Fruit fly (Drosophila melanogaster) whole organism, embryonic: ENCODE results near the gene Miga.

Experiments used
- Asciz ChIP-seq: fragments of 200-800 bp; sonication (Bioruptor generic); optimal IDR thresholded peaks from 2 replicates; lab custom pipeline; 2017; ENCODE audit warnings: missing biosample characterization, mild to moderate bottlenecking, missing genetic modification characterization, missing genetic modification reagents
- CG10321 ChIP-seq: fragments of 200-800 bp; sonication (Bioruptor generic); IDR thresholded peaks from 2 replicates; pipeline ENCODE4 v1.3.6; 2022; ENCODE audit warnings: missing biosample characterization, missing genetic modification characterization
- CG10654 ChIP-seq: fragments of 200-800 bp; sonication (Bioruptor generic); optimal IDR thresholded peaks from 2 replicates; lab custom pipeline; 2016; ENCODE audit warnings: missing biosample characterization, missing genetic modification characterization
- CG12659 ChIP-seq: fragments of 200-800 bp; sonication (Bioruptor generic); optimal IDR thresholded peaks from 3 replicates; lab custom pipeline; 2017; ENCODE audit warnings: mild to moderate bottlenecking, missing biosample characterization, missing genetic modification reagents, missing genetic modification characterization
- CG14965 ChIP-seq: fragments of 200-800 bp; sonication (Bioruptor generic); optimal IDR thresholded peaks from 2 replicates; lab custom pipeline; 2016; ENCODE audit warnings: missing biosample characterization, missing genetic modification characterization, borderline replicate concordance
- CG15269 ChIP-seq: fragments of 200-800 bp; sonication (Bioruptor generic); optimal IDR thresholded peaks from 2 replicates; lab custom pipeline; 2018; ENCODE audit warnings: missing biosample characterization, mild to moderate bottlenecking, missing genetic modification characterization, moderate library complexity
- CG15696 ChIP-seq: fragments of 200-800 bp; sonication (Bioruptor generic); optimal IDR thresholded peaks from 2 replicates; lab custom pipeline; 2019; ENCODE audit warnings: missing biosample characterization, mild to moderate bottlenecking, missing genetic modification characterization, moderate library complexity
- CG2875 ChIP-seq: fragments of 200-800 bp; sonication (Bioruptor generic); optimal IDR thresholded peaks from 2 replicates; lab custom pipeline; 2017; ENCODE audit warnings: missing biosample characterization, mild to moderate bottlenecking, missing genetic modification characterization, missing genetic modification reagents
- CG4282 ChIP-seq: fragments of 200-800 bp; sonication (Bioruptor generic); optimal IDR thresholded peaks from 2 replicates; lab custom pipeline; 2016; ENCODE audit warnings: missing biosample characterization, missing genetic modification characterization
- CG4328 ChIP-seq: fragments of 200-800 bp; sonication (Bioruptor generic); optimal IDR thresholded peaks from 3 replicates; lab custom pipeline; 2017; ENCODE audit warnings: missing biosample characterization, missing genetic modification reagents, missing genetic modification characterization
- CG4404 ChIP-seq: fragments of 200-800 bp; sonication (Bioruptor generic); IDR thresholded peaks from 2 replicates; pipeline ENCODE4 v1.3.6; 2022; ENCODE audit warnings: missing biosample characterization, missing genetic modification characterization
- CG4707 ChIP-seq: fragments of 200-800 bp; sonication (Bioruptor generic); optimal IDR thresholded peaks from 2 replicates; lab custom pipeline; 2018; ENCODE audit warnings: missing biosample characterization, mild to moderate bottlenecking, missing genetic modification characterization, moderate library complexity
- CG6254 ChIP-seq: fragments of 200-800 bp; sonication (Bioruptor generic); optimal IDR thresholded peaks from 3 replicates; lab custom pipeline; 2017; ENCODE audit warnings: mild to moderate bottlenecking, missing biosample characterization, missing genetic modification reagents, missing genetic modification characterization
- CG7372 ChIP-seq: fragments of 200-800 bp; sonication (Bioruptor generic); IDR thresholded peaks from 2 replicates; pipeline ENCODE4 v1.3.6; 2022; ENCODE audit warnings: missing biosample characterization, missing genetic modification characterization
- CG7987 ChIP-seq: fragments of 200-800 bp; sonication (Bioruptor generic); optimal IDR thresholded peaks from 2 replicates; lab custom pipeline; 2018; ENCODE audit warnings: missing biosample characterization, mild to moderate bottlenecking, missing genetic modification characterization, moderate library complexity
- CG8388 ChIP-seq: fragments of 200-800 bp; sonication (Bioruptor generic); optimal IDR thresholded peaks from 2 replicates; lab custom pipeline; 2019; ENCODE audit warnings: missing biosample characterization, mild to moderate bottlenecking, missing genetic modification characterization, moderate library complexity
- CHES-1-like ChIP-seq: fragments of 200-800 bp; sonication (Bioruptor generic); optimal IDR thresholded peaks from 2 replicates; lab custom pipeline; 2016; ENCODE audit warnings: missing biosample characterization, missing genetic modification characterization
- D19B ChIP-seq: fragments of 200-800 bp; sonication (Bioruptor generic); optimal IDR thresholded peaks from 2 replicates; lab custom pipeline; 2017; ENCODE audit warnings: missing biosample characterization, mild to moderate bottlenecking, missing genetic modification characterization
- Ets65A ChIP-seq: fragments of 200-800 bp; sonication (Bioruptor generic); peaks from one replicate; lab custom pipeline; 2016; ENCODE audit warnings: missing biosample characterization, missing genetic modification characterization
- Fer1 ChIP-seq: fragments of 200-800 bp; sonication (Bioruptor generic); optimal IDR thresholded peaks from 2 replicates; lab custom pipeline; 2017; ENCODE audit warnings: missing biosample characterization, mild to moderate bottlenecking, missing genetic modification characterization
- Gsc ChIP-seq: fragments of 200-800 bp; sonication (Bioruptor generic); IDR thresholded peaks from 2 replicates; pipeline ENCODE4 v1.3.6; 2022; ENCODE audit warnings: missing biosample characterization, missing genetic modification characterization
- Hand ChIP-seq: fragments of 200-800 bp; sonication (Bioruptor generic); optimal IDR thresholded peaks from 2 replicates; lab custom pipeline; 2017; ENCODE audit warnings: mild to moderate bottlenecking, missing biosample characterization, missing genetic modification reagents, missing genetic modification characterization
- HmgZ ChIP-seq: fragments of 200-800 bp; sonication (Bioruptor generic); optimal IDR thresholded peaks from 2 replicates; lab custom pipeline; 2018; ENCODE audit warnings: missing biosample characterization, mild to moderate bottlenecking, missing genetic modification characterization
- Max ChIP-seq: fragments of 200-800 bp; sonication (Bioruptor generic); optimal IDR thresholded peaks from 2 replicates; lab custom pipeline; 2016; ENCODE audit warnings: missing biosample characterization, mild to moderate bottlenecking, missing genetic modification characterization
- Med ChIP-seq: fragments of 200-800 bp; sonication (Bioruptor generic); peaks from one replicate; lab custom pipeline; 2016; ENCODE audit warnings: missing biosample characterization, missing genetic modification characterization, mild to moderate bottlenecking, inconsistent platforms, moderate library complexity
- NFAT ChIP-seq: fragments of 200-800 bp; sonication (Bioruptor generic); IDR thresholded peaks from 2 replicates; pipeline ENCODE4 v1.3.6; 2022; ENCODE audit warnings: missing biosample characterization, missing genetic modification characterization
- Nf-YA ChIP-seq: fragments of 200-800 bp; sonication (Bioruptor generic); IDR thresholded peaks from 2 replicates; pipeline ENCODE4 v1.3.6; 2022; ENCODE audit warnings: missing biosample characterization, missing genetic modification characterization
- Poxn ChIP-seq: fragments of 200-800 bp; sonication (Bioruptor generic); IDR thresholded peaks from 2 replicates; pipeline ENCODE4 v1.3.6; 2022; ENCODE audit warnings: missing biosample characterization, missing genetic modification characterization
- Ssrp ChIP-seq: fragments of 200-800 bp; sonication (Bioruptor generic); optimal IDR thresholded peaks from 2 replicates; lab custom pipeline; 2018; ENCODE audit warnings: missing biosample characterization, mild to moderate bottlenecking, missing genetic modification characterization, moderate library complexity
- Vsx1 ChIP-seq: fragments of 200-800 bp; sonication (Bioruptor generic); optimal IDR thresholded peaks from 2 replicates; lab custom pipeline; 2017; ENCODE audit warnings: missing biosample characterization, mild to moderate bottlenecking, missing genetic modification characterization, missing genetic modification reagents
- ash1 ChIP-seq: fragments of 200-800 bp; sonication (Bioruptor generic); optimal IDR thresholded peaks from 2 replicates; lab custom pipeline; 2018; ENCODE audit warnings: missing biosample characterization, mild to moderate bottlenecking, missing genetic modification characterization
- bab2 ChIP-seq: fragments of 200-800 bp; sonication (Bioruptor generic); optimal IDR thresholded peaks from 2 replicates; lab custom pipeline; 2016; ENCODE audit warnings: missing biosample characterization, missing genetic modification characterization
- cg ChIP-seq: fragments of 200-800 bp; sonication (Bioruptor generic); optimal IDR thresholded peaks from 3 replicates; lab custom pipeline; 2019; ENCODE audit warnings: missing biosample characterization, mild to moderate bottlenecking, missing genetic modification characterization, moderate library complexity
- gem ChIP-seq: fragments of 200-800 bp; sonication (Bioruptor generic); optimal IDR thresholded peaks from 2 replicates; lab custom pipeline; 2019; ENCODE audit warnings: missing biosample characterization, mild to moderate bottlenecking, missing genetic modification characterization, moderate library complexity
- h ChIP-seq: fragments of >200 bp; optimal IDR thresholded peaks from 2 replicates; lab custom pipeline; 2017
- insv ChIP-seq, 2 experiments: fragments of 200-800 bp; sonication (Bioruptor generic); optimal IDR thresholded peaks; 3 replicates each; lab custom pipeline; 2016 to 2018; ENCODE audit warnings: missing biosample characterization in 2 of 2, missing genetic modification characterization in 2 of 2
- jing ChIP-seq: fragments of 200-800 bp; sonication (Bioruptor generic); optimal IDR thresholded peaks from 2 replicates; lab custom pipeline; 2018; ENCODE audit warnings: missing biosample characterization, mild to moderate bottlenecking, missing genetic modification characterization
- kah ChIP-seq: fragments of 200-800 bp; sonication (Bioruptor generic); optimal IDR thresholded peaks from 2 replicates; lab custom pipeline; 2018; ENCODE audit warnings: missing biosample characterization, mild to moderate bottlenecking, missing genetic modification characterization
- lilli ChIP-seq: fragments of 200-800 bp; sonication (Bioruptor generic); optimal IDR thresholded peaks from 3 replicates; lab custom pipeline; 2016; ENCODE audit warnings: missing biosample characterization, missing genetic modification characterization
- maf-S ChIP-seq: fragments of 200-800 bp; sonication (Bioruptor generic); optimal IDR thresholded peaks from 2 replicates; lab custom pipeline; 2016; ENCODE audit warnings: missing biosample characterization, missing genetic modification characterization
- nerfin-2 ChIP-seq: fragments of 200-800 bp; sonication (Bioruptor generic); IDR thresholded peaks from 2 replicates; pipeline ENCODE4 v1.3.6; 2022; ENCODE audit warnings: missing biosample characterization, missing genetic modification characterization; ENCODE audit not compliant: partially characterized antibody
- nmo ChIP-seq: fragments of 200-800 bp; sonication (Bioruptor generic); optimal IDR thresholded peaks from 2 replicates; lab custom pipeline; 2018; ENCODE audit warnings: missing biosample characterization, mild to moderate bottlenecking, missing genetic modification characterization, moderate library complexity
- pan ChIP-seq, 4 experiments: fragments of >200 bp in 3 of 4; fragments of 200-800 bp in 1 of 4; sonication (Bioruptor generic) in 1 of 4; optimal IDR thresholded peaks in 3 of 4; IDR thresholded peaks in 1 of 4; 2 replicates each; pipeline versions ENCODE4 v1.3.6 to Lab custom; 2017 to 2022; ENCODE audit warnings: missing biosample characterization in 2 of 4, missing genetic modification characterization in 2 of 4, mixed read lengths in 1 of 4
- ranshi ChIP-seq: fragments of 200-800 bp; sonication (Bioruptor generic); IDR thresholded peaks from 2 replicates; pipeline ENCODE4 v1.3.6; 2022; ENCODE audit warnings: missing biosample characterization, missing genetic modification characterization
- salm ChIP-seq: fragments of 200-800 bp; sonication (Bioruptor generic); optimal IDR thresholded peaks from 2 replicates; lab custom pipeline; 2018; ENCODE audit warnings: missing biosample characterization, mild to moderate bottlenecking, missing genetic modification characterization
- sc ChIP-seq, 3 experiments: fragments of >200 bp in 2 of 3; fragments of 200-800 bp in 1 of 3; sonication (Bioruptor generic) in 1 of 3; optimal IDR thresholded peaks; 2 replicates in 2 of 3; 3 replicates in 1 of 3; lab custom pipeline; 2017; ENCODE audit warnings: mild to moderate bottlenecking in 1 of 3, missing biosample characterization in 1 of 3, missing genetic modification characterization in 1 of 3, missing genetic modification reagents in 1 of 3
- twi ChIP-seq: fragments of 200-800 bp; optimal IDR thresholded peaks from 2 replicates; lab custom pipeline; 2019; ENCODE audit warnings: missing biosample characterization, mild to moderate bottlenecking, missing genetic modification characterization, moderate library complexity
- vnd ChIP-seq: fragments of 200-800 bp; sonication (Bioruptor generic); IDR thresholded peaks from 3 replicates; pipeline ENCODE4 v1.3.6; 2022; ENCODE audit warnings: missing biosample characterization, missing genetic modification characterization; ENCODE audit not compliant: partially characterized antibody
- zen ChIP-seq: fragments of 200-800 bp; sonication (Bioruptor generic); optimal IDR thresholded peaks from 3 replicates; lab custom pipeline; 2018; ENCODE audit warnings: missing biosample characterization, mild to moderate bottlenecking, missing genetic modification characterization, moderate library complexity

The Miga gene

dm6 chrX:8436656-8437284, 850 bp downstream of the Miga start, which contains the start of gene CG1440 (continued):
- no peak for TF ChIP-seq Vsx1
- no peak for TF ChIP-seq CG4328 (GFP tag; lab: Kevin White, UChicago)
- TF ChIP-seq bab2 (GFP tag; lab: Kevin White, UChicago), result peak; percentile 30
- no peak for TF ChIP-seq ranshi (GFP tag; lab: Robert Waterston, UW)
- no peak for TF ChIP-seq jing (GFP tag; lab: Kevin White, UChicago)
- no peak for TF ChIP-seq kah (GFP tag; lab: Kevin White, UChicago)
- TF ChIP-seq maf-S, result no peak
- peak in 1 of 2 experiments; percentile 21 for TF ChIP-seq insv (GFP tag; optimal IDR thresholded peaks at IDR 0.05; lab: Kevin White, UChicago)
- TF ChIP-seq h (lab: Kevin White, UChicago), result no peak
- no peak for TF ChIP-seq CG7987 (GFP tag; lab: Kevin White, UChicago)
- no peak for TF ChIP-seq CG10321 (GFP tag; lab: Robert Waterston, UW)
- peak; percentile 20 for TF ChIP-seq Fer1
- no peak for TF ChIP-seq CG6254 (GFP tag; lab: Kevin White, UChicago)
- TF ChIP-seq pan (optimal IDR thresholded peaks at IDR 0.05; lab: Kevin White, UChicago), result no peak
- no peak for TF ChIP-seq pan (GFP tag; optimal IDR thresholded peaks at IDR 0.05 in 1 of 2, IDR thresholded peaks at IDR 0.05 in 1 of 2)
- TF ChIP-seq Max (GFP tag; lab: Kevin White, UChicago), result no peak
- no peak for TF ChIP-seq CG14965 (GFP tag; lab: Kevin White, UChicago)
- no peak for TF ChIP-seq gem
- TF ChIP-seq CG12659 (GFP tag; lab: Kevin White, UChicago), result peak; percentile 77
- TF ChIP-seq nerfin-2 (GFP tag; lab: Robert Waterston, UW), result no peak
- TF ChIP-seq Gsc (GFP tag; lab: Robert Waterston, UW), result no peak
- TF ChIP-seq CG2875, result no peak
- no peak for TF ChIP-seq zen
- TF ChIP-seq Poxn, result no peak
- no peak for TF ChIP-seq salm
- TF ChIP-seq CG4404 (GFP tag; lab: Robert Waterston, UW), result no peak
- TF ChIP-seq lilli (GFP tag; lab: Kevin White, UChicago), result peak; percentile 28
- TF ChIP-seq CG4707 (GFP tag; lab: Kevin White, UChicago), result no peak
- TF ChIP-seq Med (GFP tag; lab: Kevin White, UChicago), result peak; percentile 91
- no peak for TF ChIP-seq CG4282 (GFP tag; lab: Kevin White, UChicago)
- TF ChIP-seq D19B, result no peak
- TF ChIP-seq Asciz (GFP tag; lab: Kevin White, UChicago), result no peak
- peak; percentile 1 for TF ChIP-seq HmgZ (tag; lab: Kevin White, UChicago)
- no peak for TF ChIP-seq vnd (GFP tag; lab: Robert Waterston, UW)
- no peak for TF ChIP-seq Hand (GFP tag; lab: Kevin White, UChicago)
- TF ChIP-seq ash1 (GFP tag; lab: Kevin White, UChicago), result no peak
- no peak for TF ChIP-seq sc (optimal IDR thresholded peaks at IDR 0.05; lab: Kevin White, UChicago)
- TF ChIP-seq sc (GFP tag; optimal IDR thresholded peaks at IDR 0.05; lab: Kevin White, UChicago), result no peak
- TF ChIP-seq CG10654 (GFP tag; lab: Kevin White, UChicago), result no peak
- TF ChIP-seq Ssrp (tag; lab: Kevin White, UChicago), result no peak
- TF ChIP-seq CG7372 (GFP tag; lab: Robert Waterston, UW), result no peak
- no peak for TF ChIP-seq CG15269
- TF ChIP-seq CHES-1-like (GFP tag; lab: Kevin White, UChicago), result no peak
- no peak for TF ChIP-seq twi (tag; lab: Kevin White, UChicago)
- TF ChIP-seq CG8388, result no peak
- TF ChIP-seq nmo, result peak; percentile 43
- peak; percentile 31 for TF ChIP-seq Ets65A (GFP tag; lab: Kevin White, UChicago)
- no peak for TF ChIP-seq cg
- no peak for TF ChIP-seq NFAT (GFP tag; lab: Robert Waterston, UW)
- TF ChIP-seq Nf-YA (GFP tag; lab: Robert Waterston, UW), result no peak
- peak; percentile 34 for TF ChIP-seq CG15696 (tag; lab: Kevin White, UChicago)
